Fruit fly (Drosophila melanogaster) whole organism, embryonic: ENCODE data around the gene CG6398.

Source experiments
- Abd-B ChIP-seq: fragments of 200-800 bp; sonication (Bioruptor generic); optimal IDR thresholded peaks from 2 replicates; lab custom pipeline; 2018; ENCODE audit warnings: missing biosample characterization, mild to moderate bottlenecking, missing genetic modification characterization, moderate library complexity
- Awh ChIP-seq: fragments of 200-800 bp; sonication (Bioruptor generic); IDR thresholded peaks from 2 replicates; pipeline ENCODE4, ENCODE4 v1.3.6; 2022; ENCODE audit warnings: missing biosample characterization, missing genetic modification characterization
- B-H1 ChIP-seq: fragments of 200-800 bp; sonication (Bioruptor generic); IDR thresholded peaks from 3 replicates; pipeline ENCODE4 v1.3.6; 2022; ENCODE audit warnings: missing biosample characterization, missing genetic modification characterization
- C15 ChIP-seq: fragments of 200-800 bp; sonication (Bioruptor generic); IDR thresholded peaks from 3 replicates; pipeline ENCODE4 v1.3.6; 2022; ENCODE audit warnings: missing biosample characterization, missing genetic modification characterization
- CG11504 ChIP-seq: fragments of 200-800 bp; sonication (Bioruptor generic); optimal IDR thresholded peaks from 3 replicates; lab custom pipeline; 2019; ENCODE audit warnings: missing biosample characterization, mild to moderate bottlenecking, missing genetic modification characterization, moderate library complexity
- CG11560 ChIP-seq: fragments of 200-800 bp; sonication (Bioruptor generic); IDR thresholded peaks from 3 replicates; pipeline ENCODE4 v1.3.6; 2022; ENCODE audit warnings: missing biosample characterization, missing genetic modification characterization
- CG12071 ChIP-seq: fragments of 200-800 bp; sonication (Bioruptor generic); optimal IDR thresholded peaks from 3 replicates; lab custom pipeline; 2018; ENCODE audit warnings: missing biosample characterization, mild to moderate bottlenecking, missing genetic modification characterization
- CG1529 ChIP-seq: fragments of 200-800 bp; sonication (Bioruptor generic); optimal IDR thresholded peaks from 3 replicates; lab custom pipeline; 2018; ENCODE audit warnings: missing biosample characterization, missing genetic modification characterization
- CG1647 ChIP-seq: fragments of 200-800 bp; sonication (Bioruptor generic); optimal IDR thresholded peaks from 3 replicates; lab custom pipeline; 2016; ENCODE audit warnings: missing biosample characterization, missing genetic modification characterization
- CG16813 ChIP-seq: fragments of 200-800 bp; sonication (Bioruptor generic); IDR thresholded peaks from 3 replicates; pipeline ENCODE4 v1.3.6; 2022; ENCODE audit warnings: missing biosample characterization, missing genetic modification characterization; ENCODE audit not compliant: partially characterized antibody
- CG17385 ChIP-seq: fragments of 200-800 bp; sonication (Bioruptor generic); optimal IDR thresholded peaks from 3 replicates; lab custom pipeline; 2018; ENCODE audit warnings: missing biosample characterization, mild to moderate bottlenecking, missing genetic modification characterization
- CG1832 ChIP-seq: fragments of 200-800 bp; sonication (Bioruptor generic); optimal IDR thresholded peaks from 2 replicates; lab custom pipeline; 2017; ENCODE audit warnings: missing biosample characterization, mild to moderate bottlenecking, missing genetic modification characterization, inconsistent platforms
- CG2129 ChIP-seq: fragments of 200-800 bp; sonication (Bioruptor generic); IDR thresholded peaks from 2 replicates; pipeline ENCODE4 v1.3.6; 2022; ENCODE audit warnings: missing biosample characterization, missing genetic modification characterization; ENCODE audit not compliant: partially characterized antibody
- CG4360 ChIP-seq: fragments of 200-800 bp; sonication (Bioruptor generic); IDR thresholded peaks from 2 replicates; pipeline ENCODE4 v1.3.6; 2022; ENCODE audit warnings: missing biosample characterization, missing genetic modification characterization
- CG7357 ChIP-seq: fragments of 200-800 bp; sonication (Bioruptor generic); IDR thresholded peaks from 3 replicates; pipeline ENCODE4 v1.3.6; 2022; ENCODE audit warnings: missing biosample characterization, missing genetic modification characterization
- Dref ChIP-seq: fragments of 200-800 bp; sonication (Bioruptor generic); IDR thresholded peaks from 2 replicates; pipeline ENCODE4 v1.3.6; 2022; ENCODE audit warnings: missing biosample characterization, missing genetic modification characterization
- Mes4 ChIP-seq: fragments of 200-800 bp; sonication (Bioruptor generic); optimal IDR thresholded peaks from 2 replicates; lab custom pipeline; 2016; ENCODE audit warnings: missing biosample characterization, missing genetic modification characterization
- Mrtf ChIP-seq: fragments of 200-800 bp; sonication (Bioruptor generic); IDR thresholded peaks from 3 replicates; pipeline ENCODE4 v1.3.6; 2022; ENCODE audit warnings: missing biosample characterization, missing genetic modification characterization
- NC2α ChIP-seq: fragments of 200-800 bp; sonication (Bioruptor generic); optimal IDR thresholded peaks from 2 replicates; lab custom pipeline; 2016; ENCODE audit warnings: missing biosample characterization, missing genetic modification characterization
- Nf-YB ChIP-seq: fragments of 200-800 bp; sonication (Bioruptor generic); optimal IDR thresholded peaks from 3 replicates; lab custom pipeline; 2019; ENCODE audit warnings: missing biosample characterization, mild to moderate bottlenecking, missing genetic modification characterization, moderate library complexity
- Ptx1 ChIP-seq: fragments of 200-800 bp; sonication (Bioruptor generic); IDR thresholded peaks from 2 replicates; pipeline ENCODE4 v1.3.6; 2022; ENCODE audit warnings: missing biosample characterization, missing genetic modification characterization
- Scr ChIP-seq: fragments of 200-800 bp; sonication (Bioruptor generic); IDR thresholded peaks from 2 replicates; pipeline ENCODE4 v1.3.6; 2022; ENCODE audit warnings: missing biosample characterization, missing genetic modification characterization; ENCODE audit not compliant: partially characterized antibody
- Six4 ChIP-seq: fragments of 200-800 bp; sonication (Bioruptor generic); optimal IDR thresholded peaks from 2 replicates; lab custom pipeline; 2016; ENCODE audit warnings: missing biosample characterization, missing genetic modification characterization
- bcd ChIP-seq: fragments of 200-800 bp; sonication (Bioruptor generic); optimal IDR thresholded peaks from 2 replicates; lab custom pipeline; 2017; ENCODE audit warnings: missing biosample characterization, mild to moderate bottlenecking, missing genetic modification characterization
- bsh ChIP-seq, 2 experiments: fragments of 200-800 bp; sonication (Bioruptor generic); optimal IDR thresholded peaks; 2 replicates each; lab custom pipeline; 2017 to 2018; ENCODE audit warnings: mild to moderate bottlenecking in 2 of 2, missing biosample characterization in 2 of 2, missing genetic modification characterization in 2 of 2, moderate library complexity in 1 of 2
- cg ChIP-seq: fragments of 200-800 bp; sonication (Bioruptor generic); optimal IDR thresholded peaks from 3 replicates; lab custom pipeline; 2019; ENCODE audit warnings: missing biosample characterization, mild to moderate bottlenecking, missing genetic modification characterization, moderate library complexity
- dysf ChIP-seq: fragments of 200-800 bp; sonication (Bioruptor generic); IDR thresholded peaks from 3 replicates; pipeline ENCODE4 v1.3.6; 2022; ENCODE audit warnings: missing biosample characterization, missing genetic modification characterization
- gro ChIP-seq: fragments of 200-800 bp; sonication (Bioruptor generic); optimal IDR thresholded peaks from 2 replicates; lab custom pipeline; 2016; ENCODE audit warnings: missing biosample characterization, missing genetic modification characterization
- h ChIP-seq: fragments of >200 bp; optimal IDR thresholded peaks from 2 replicates; lab custom pipeline; 2017
- hth ChIP-seq: fragments of >200 bp; optimal IDR thresholded peaks from 2 replicates; lab custom pipeline; 2017; ENCODE audit warnings: inconsistent platforms
- maf-S ChIP-seq: fragments of 200-800 bp; sonication (Bioruptor generic); optimal IDR thresholded peaks from 2 replicates; lab custom pipeline; 2016; ENCODE audit warnings: missing biosample characterization, missing genetic modification characterization
- nom ChIP-seq: fragments of 200-800 bp; sonication (Bioruptor generic); optimal IDR thresholded peaks from 2 replicates; lab custom pipeline; 2017; ENCODE audit warnings: missing biosample characterization, missing genetic modification characterization, mild to moderate bottlenecking, moderate library complexity, missing genetic modification reagents
- oc ChIP-seq: fragments of 200-800 bp; sonication (Bioruptor generic); optimal IDR thresholded peaks from 2 replicates; lab custom pipeline; 2018; ENCODE audit warnings: missing biosample characterization, mild to moderate bottlenecking, missing genetic modification characterization, moderate library complexity
- peb ChIP-seq: fragments of 200-800 bp; sonication (Bioruptor generic); IDR thresholded peaks from 2 replicates; pipeline ENCODE4 v1.3.6; 2022; ENCODE audit warnings: missing biosample characterization, missing genetic modification characterization
- pfk ChIP-seq: fragments of 200-800 bp; sonication (Bioruptor generic); optimal IDR thresholded peaks from 2 replicates; lab custom pipeline; 2018; ENCODE audit warnings: missing biosample characterization, mild to moderate bottlenecking, missing genetic modification characterization, moderate library complexity
- pita ChIP-seq: fragments of 200-800 bp; sonication (Bioruptor generic); optimal IDR thresholded peaks from 2 replicates; lab custom pipeline; 2017; ENCODE audit warnings: missing biosample characterization, mild to moderate bottlenecking, missing genetic modification characterization
- scrt ChIP-seq: fragments of 200-800 bp; sonication (Bioruptor generic); optimal IDR thresholded peaks from 2 replicates; lab custom pipeline; 2018; ENCODE audit warnings: missing biosample characterization, mild to moderate bottlenecking, missing genetic modification characterization, moderate library complexity
- sens ChIP-seq: fragments of 200-800 bp; sonication (Bioruptor generic); peaks from one replicate; lab custom pipeline; 2016; ENCODE audit warnings: missing biosample characterization, missing genetic modification characterization
- seq ChIP-seq: fragments of 200-800 bp; sonication (Bioruptor generic); IDR thresholded peaks from 2 replicates; pipeline ENCODE4 v1.3.6; 2022; ENCODE audit warnings: missing biosample characterization, missing genetic modification characterization
- sob ChIP-seq: fragments of 200-800 bp; sonication (Bioruptor generic); IDR thresholded peaks from 2 replicates; pipeline ENCODE4 v1.3.6; 2022; ENCODE audit warnings: missing biosample characterization, missing genetic modification characterization
- vvl ChIP-seq: fragments of 200-800 bp; sonication (Bioruptor generic); IDR thresholded peaks from 2 replicates; pipeline ENCODE4 v1.3.6; 2022; ENCODE audit warnings: missing biosample characterization, missing genetic modification characterization

Gene CG6398

DNA sequence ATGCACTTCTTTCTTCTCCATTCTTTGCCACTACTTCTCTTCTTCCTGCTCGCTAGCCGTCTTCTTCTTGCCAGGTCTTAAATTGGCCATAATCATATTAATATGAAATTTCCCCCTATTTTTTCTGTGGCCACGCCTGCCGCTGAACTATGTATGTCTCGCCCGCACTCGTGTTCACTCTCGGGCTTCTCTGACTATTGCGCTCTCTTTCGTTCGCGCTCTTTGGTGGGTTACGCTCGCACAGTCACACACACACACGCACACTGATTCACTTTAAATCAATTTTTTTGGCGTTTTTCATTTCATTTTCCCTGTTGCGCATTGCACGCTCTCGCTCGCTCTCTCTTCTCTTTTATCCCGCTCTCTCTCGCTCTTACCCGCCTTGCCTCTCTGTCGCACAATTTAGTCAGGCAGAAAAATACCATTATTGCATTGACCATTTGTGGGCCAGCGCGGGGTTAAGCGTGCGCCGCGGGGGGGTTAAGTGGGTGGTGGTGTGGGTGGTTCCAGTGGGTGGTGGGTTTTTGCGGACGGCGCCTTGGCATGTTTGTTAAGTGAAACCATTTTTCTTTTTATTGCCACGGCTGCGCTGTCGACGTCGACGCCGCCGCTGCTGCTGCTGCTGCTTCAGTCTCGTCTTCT, 41.1 kb upstream of the CG6398 start (continued):
- peak; percentile 89 for TF ChIP-seq scrt (GFP tag; lab: Kevin White, UChicago)
- TF ChIP-seq oc (tag; lab: Kevin White, UChicago): peak; percentile 35
- TF ChIP-seq C15 (GFP tag; lab: Robert Waterston, UW): no peak
- TF ChIP-seq Mes4 (GFP tag; lab: Kevin White, UChicago): no peak
- TF ChIP-seq vvl (GFP tag; lab: Robert Waterston, UW): 0 out of 2 replicates have a peak, but pooled peaks have one; percentile 30
- TF ChIP-seq CG1529 (GFP tag; lab: Kevin White, UChicago): no peak
- TF ChIP-seq NC2α (GFP tag; lab: Kevin White, UChicago): no peak
- TF ChIP-seq CG12071 (GFP tag; lab: Kevin White, UChicago): no peak
- TF ChIP-seq CG1832 (GFP tag; lab: Kevin White, UChicago): peak; percentile 95
- TF ChIP-seq CG11560 (tag; lab: Robert Waterston, UW): no peak
- no peak for TF ChIP-seq pfk (GFP tag; lab: Kevin White, UChicago)
- no peak for TF ChIP-seq CG1647 (GFP tag; lab: Kevin White, UChicago)
- TF ChIP-seq h (lab: Kevin White, UChicago): no peak
- peak; percentile 5 for TF ChIP-seq Abd-B (GFP tag; lab: Kevin White, UChicago)
- no peak for TF ChIP-seq sens
- no peak for TF ChIP-seq sob (GFP tag; lab: Robert Waterston, UW)
- no peak for TF ChIP-seq CG7357 (GFP tag; lab: Robert Waterston, UW)
- no peak for TF ChIP-seq Awh (GFP tag; lab: Robert Waterston, UW)
- no peak for TF ChIP-seq Six4 (GFP tag; lab: Kevin White, UChicago)
- no peak for TF ChIP-seq bcd
- no peak for TF ChIP-seq hth
- 0 out of 2 replicates have a peak, but pooled peaks have one; percentile 19 for TF ChIP-seq Scr (GFP tag; lab: Robert Waterston, UW)
- TF ChIP-seq CG11504: no peak
- no peak for TF ChIP-seq bsh (GFP tag; optimal IDR thresholded peaks at IDR 0.05; lab: Kevin White, UChicago)
- no peak for TF ChIP-seq gro (GFP tag; lab: Kevin White, UChicago)
- TF ChIP-seq CG16813 (GFP tag; lab: Robert Waterston, UW): no peak
- TF ChIP-seq seq: peak; percentile 71
- no peak for TF ChIP-seq maf-S
- TF ChIP-seq Ptx1 (GFP tag; lab: Robert Waterston, UW): no peak
- TF ChIP-seq peb (GFP tag; lab: Robert Waterston, UW): no peak

DNA sequence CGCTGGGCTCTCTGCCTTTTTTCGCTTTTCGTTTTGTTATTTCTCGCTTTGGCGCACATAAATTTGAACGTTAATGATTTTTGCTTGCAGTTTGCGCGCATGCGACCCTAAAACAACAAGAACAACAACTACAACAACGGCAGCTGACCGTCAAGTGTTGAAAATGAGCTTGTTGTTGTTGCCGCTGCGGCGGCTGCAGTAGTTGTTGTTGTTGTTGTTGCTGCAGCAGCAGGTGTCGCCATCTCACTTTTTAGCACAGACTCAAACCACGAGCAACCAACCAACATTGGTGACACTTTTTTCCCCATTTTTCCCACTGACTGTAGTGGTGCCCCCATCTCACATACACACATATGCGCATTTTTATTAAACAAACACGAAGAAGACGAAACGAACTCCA, 40.6 kb upstream of the CG6398 start:
- TF ChIP-seq Nf-YB (peak; percentile 63), Dref (GFP tag; lab: Robert Waterston, UW) (no peak), CG1529 (GFP tag; lab: Kevin White, UChicago) (no peak), CG4360 (GFP tag; lab: Robert Waterston, UW) (peak; percentile 98), dysf (GFP tag; lab: Robert Waterston, UW) (no peak), B-H1 (no peak), CG2129 (GFP tag; lab: Robert Waterston, UW) (no peak), CG17385 (GFP tag; lab: Kevin White, UChicago) (peak; percentile 56), pita (peak; percentile 2), nom (GFP tag; lab: Kevin White, UChicago) (no peak), cg (GFP tag; lab: Kevin White, UChicago) (peak; percentile 27), Mrtf (GFP tag; lab: Robert Waterston, UW) (no peak)
